Worm (Caenorhabditis elegans) whole organism, early embryonic: Measurements from ENCODE around the gene C08F11.1.
"Not testable (repeated sequence)": the region's sequence is repeated elsewhere in the genome, so short reads cannot be mapped to it uniquely, and the experiment has no call there.

Source experiments
- B0310.2 ChIP-seq: sonication (generic microtip); optimal IDR thresholded peaks from 2 replicates; lab custom pipeline; 2016; ENCODE audit warnings: mild to moderate bottlenecking, missing genetic modification characterization, missing compliant biosample characterization
- F13C5.2 ChIP-seq: sonication (generic microtip); optimal IDR thresholded peaks from 2 replicates; lab custom pipeline; 2017; ENCODE audit warnings: mild to moderate bottlenecking, missing genetic modification characterization, inconsistent platforms, missing compliant biosample characterization
- aly-1 ChIP-seq: sonication (generic microtip); optimal IDR thresholded peaks from 2 replicates; lab custom pipeline; 2016; ENCODE audit warnings: missing genetic modification characterization, missing compliant biosample characterization
- ama-1 ChIP-seq: fragments of 150-350 bp; optimal IDR thresholded peaks from 2 replicates; lab custom pipeline; 2014
- ceh-13 ChIP-seq: fragments of 200-800 bp; sonication (Bioruptor generic); optimal IDR thresholded peaks from 2 replicates; lab custom pipeline; 2018; ENCODE audit warnings: mild to moderate bottlenecking, missing genetic modification characterization, missing compliant biosample characterization
- ceh-36 ChIP-seq: sonication (generic microtip); optimal IDR thresholded peaks from 2 replicates; lab custom pipeline; 2016; ENCODE audit warnings: missing genetic modification characterization, inconsistent platforms, missing compliant biosample characterization
- ets-7 ChIP-seq: sonication (generic microtip); optimal IDR thresholded peaks from 2 replicates; lab custom pipeline; 2016; ENCODE audit warnings: missing genotype, missing genetic modification characterization, missing compliant biosample characterization
- flt-1 ChIP-seq: fragments of 200-800 bp; sonication (Bioruptor generic); IDR thresholded peaks from 2 replicates; pipeline ENCODE4 v1.3.6; 2022; ENCODE audit warnings: missing genetic modification characterization, missing compliant biosample characterization
- hmbx-1 ChIP-seq: sonication (generic microtip); optimal IDR thresholded peaks from 2 replicates; lab custom pipeline; 2016; ENCODE audit warnings: mild to moderate bottlenecking, missing genetic modification characterization, missing compliant biosample characterization
- hmg-4 ChIP-seq: fragments of 200-800 bp; sonication (Bioruptor generic); optimal IDR thresholded peaks from 2 replicates; lab custom pipeline; 2018; ENCODE audit warnings: mild to moderate bottlenecking, missing genetic modification characterization, missing compliant biosample characterization
- hnd-1 ChIP-seq: sonication (generic microtip); optimal IDR thresholded peaks from 2 replicates; lab custom pipeline; 2016; ENCODE audit warnings: missing genetic modification characterization, missing compliant biosample characterization
- pes-1 ChIP-seq: fragments of 200-800 bp; sonication (Bioruptor generic); IDR thresholded peaks from 2 replicates; pipeline ENCODE4 v1.3.6; 2022; ENCODE audit warnings: missing genetic modification reagents, missing genetic modification characterization, missing compliant biosample characterization
- scrt-1 ChIP-seq: fragments of 200-800 bp; sonication (Bioruptor generic); IDR thresholded peaks from 2 replicates; pipeline ENCODE4 v1.3.6; 2022; ENCODE audit warnings: missing genetic modification characterization, missing compliant biosample characterization
- sea-1 ChIP-seq: fragments of 200-800 bp; sonication (Bioruptor generic); conservative IDR thresholded peaks from 2 replicates; pipeline ENCODE4 v1.3.6; 2022; ENCODE audit warnings: missing genetic modification characterization, missing compliant biosample characterization
- tbx-11 ChIP-seq: fragments of 200-800 bp; sonication (Bioruptor generic); IDR thresholded peaks from 2 replicates; pipeline ENCODE4 v1.3.6; 2022; ENCODE audit warnings: missing genetic modification characterization, missing compliant biosample characterization
- tbx-37 ChIP-seq: fragments of 200-800 bp; sonication (Bioruptor generic); conservative IDR thresholded peaks from 2 replicates; pipeline ENCODE4 v1.3.6; 2022; ENCODE audit warnings: missing genetic modification reagents, missing genetic modification characterization, missing compliant biosample characterization
- tra-4 ChIP-seq: sonication (generic microtip); optimal IDR thresholded peaks from 2 replicates; lab custom pipeline; 2017; ENCODE audit warnings: missing genetic modification characterization, missing compliant biosample characterization

Gene C08F11.1

ce11 chrIV:13647558-13647957, 23.9 kb downstream of the C08F11.1 start, which contains the start of gene ule-4:
Gene ule-4 (minus strand): TSS chrIV:13647658.
- TF ChIP-seq ceh-13 (GFP tag; lab: Kevin White, UChicago) (no peak), B0310.2 (no peak), tra-4 (tag; lab: Kevin White, UChicago) (no peak), ama-1 (lab: Kevin White, UChicago) (no peak)

- TF ChIP-seq hmbx-1 (tag; lab: Kevin White, UChicago): no peak
- no peak for TF ChIP-seq hmg-4 (GFP tag; lab: Kevin White, UChicago)
- no peak for TF ChIP-seq ets-7
- no peak for TF ChIP-seq tbx-37 (GFP tag; lab: Robert Waterston, UW)
- TF ChIP-seq ceh-13 (GFP tag; lab: Kevin White, UChicago): no peak
- no peak for TF ChIP-seq sea-1 (GFP tag; lab: Robert Waterston, UW)
- TF ChIP-seq scrt-1 (GFP tag; lab: Robert Waterston, UW): no peak
- TF ChIP-seq aly-1 (tag; lab: Kevin White, UChicago): no peak
- no peak for TF ChIP-seq hnd-1 (tag; lab: Kevin White, UChicago)
- TF ChIP-seq pes-1 (GFP tag; lab: Robert Waterston, UW): no peak
- no peak for TF ChIP-seq tbx-11 (GFP tag; lab: Robert Waterston, UW)
- no peak for TF ChIP-seq flt-1 (GFP tag; lab: Robert Waterston, UW)
- TF ChIP-seq F13C5.2 (tag; lab: Kevin White, UChicago): no peak
- no peak for TF ChIP-seq ceh-36 (tag; lab: Kevin White, UChicago)
- TF ChIP-seq tra-4 (tag; lab: Kevin White, UChicago): no peak
- no peak for TF ChIP-seq ama-1 (lab: Kevin White, UChicago)
- TF ChIP-seq B0310.2: no peak
These were observed 25.5 kb downstream of the C08F11.1 start, which contains the start of gene C08F11.10 for ce11 chrIV:13649126-13649525. Gene C08F11.10 (minus strand): TSS chrIV:13649226.

ce11 chrIV:13650238-13650637, 26.6 kb downstream of the C08F11.1 start, which contains the start of gene C08F11.17:
Gene C08F11.17 (minus strand): TSS chrIV:13650338.
- TF ChIP-seq hmbx-1 (tag; lab: Kevin White, UChicago) (no peak), tra-4 (tag; lab: Kevin White, UChicago) (no peak)

- not testable (repeated sequence) for TF ChIP-seq B0310.2; tbx-11 (GFP tag; lab: Robert Waterston, UW); pes-1 (GFP tag; lab: Robert Waterston, UW)
These were observed 27.8 kb downstream of the C08F11.1 start, which contains the start of gene C08F11.12 for ce11 chrIV:13651411-13651810. Gene C08F11.12 (minus strand): TSS chrIV:13651511.

- not testable (repeated sequence) for TF ChIP-seq F13C5.2 (tag; lab: Kevin White, UChicago); ets-7; tbx-11 (GFP tag; lab: Robert Waterston, UW)
These were observed 28.4 kb downstream of the C08F11.1 start, which contains the start of gene Y45F10C.6 for ce11 chrIV:13652023-13652422. Gene Y45F10C.6 (plus strand): TSS chrIV:13652323.

- not testable (repeated sequence) for TF ChIP-seq ama-1 (lab: Kevin White, UChicago); ceh-13 (GFP tag; lab: Kevin White, UChicago); sea-1 (GFP tag; lab: Robert Waterston, UW)
These were observed 35.8 kb downstream of the C08F11.1 start, which contains the start of gene Y45F10C.1 for ce11 chrIV:13659449-13659848. Gene Y45F10C.1 (minus strand): TSS chrIV:13659549.

ce11 chrIV:13662570-13662969, 38.9 kb downstream of the C08F11.1 start, which contains the start of gene Y45F10C.2:
Gene Y45F10C.2 (minus strand): TSS chrIV:13662670.
- TF ChIP-seq aly-1 (tag; lab: Kevin White, UChicago); tbx-37 (GFP tag; lab: Robert Waterston, UW); scrt-1 (GFP tag; lab: Robert Waterston, UW): not testable (repeated sequence)

- TF ChIP-seq hmbx-1 (tag; lab: Kevin White, UChicago) (no peak), sea-1 (GFP tag; lab: Robert Waterston, UW) (no peak), tbx-11 (GFP tag; lab: Robert Waterston, UW) (no peak), hmg-4 (GFP tag; lab: Kevin White, UChicago) (no peak), B0310.2 (no peak), F13C5.2 (tag; lab: Kevin White, UChicago) (no peak), scrt-1 (GFP tag; lab: Robert Waterston, UW) (no peak), ets-7 (no peak), ceh-13 (GFP tag; lab: Kevin White, UChicago) (no peak), pes-1 (GFP tag; lab: Robert Waterston, UW) (no peak)
These were observed 40.5 kb downstream of the C08F11.1 start, which contains the start of gene Y45F10C.4 for ce11 chrIV:13664090-13664489. Gene Y45F10C.4 (minus strand): TSS chrIV:13664190.

- TF ChIP-seq B0310.2 (no peak), tbx-37 (GFP tag; lab: Robert Waterston, UW) (no peak), pes-1 (GFP tag; lab: Robert Waterston, UW) (no peak), scrt-1 (GFP tag; lab: Robert Waterston, UW) (no peak), tra-4 (tag; lab: Kevin White, UChicago) (no peak), ets-7 (no peak), ama-1 (lab: Kevin White, UChicago) (no peak), ceh-13 (GFP tag; lab: Kevin White, UChicago) (no peak), sea-1 (GFP tag; lab: Robert Waterston, UW) (no peak)
These were observed 41.4 kb downstream of the C08F11.1 start for ce11 chrIV:13665073-13665472.
